Worm (Caenorhabditis elegans) whole organism, L1 larva: ENCODE data around the gene pgl-2.
A peak's percentile ranks its signal among the peaks of the same experiment; 100 is the strongest.

ENCODE experiments used
- C04F5.9 ChIP-seq: sonication (generic microtip); optimal IDR thresholded peaks from 2 replicates; lab custom pipeline; 2016; ENCODE audit warnings: missing genetic modification characterization, missing compliant biosample characterization
- C16A3.4 ChIP-seq: fragments of 150-350 bp; optimal IDR thresholded peaks from 2 replicates; lab custom pipeline; 2014; ENCODE audit warnings: missing biosample characterization, missing genetic modification characterization
- C34B4.2 ChIP-seq: sonication (generic microtip); optimal IDR thresholded peaks from 2 replicates; lab custom pipeline; 2017; ENCODE audit warnings: mild to moderate bottlenecking, missing genetic modification characterization, missing compliant biosample characterization
- Y116A8C.19 ChIP-seq: sonication (generic microtip); optimal IDR thresholded peaks from 2 replicates; lab custom pipeline; 2016; ENCODE audit warnings: missing compliant biosample characterization, missing genetic modification characterization, borderline replicate concordance
- alr-1 ChIP-seq: fragments of 200-800 bp; sonication (Bioruptor generic); optimal IDR thresholded peaks from 2 replicates; lab custom pipeline; 2018; ENCODE audit warnings: borderline replicate concordance, mild to moderate bottlenecking, missing genetic modification characterization, missing compliant biosample characterization
- aly-2 ChIP-seq: fragments of 150-350 bp; optimal IDR thresholded peaks from 2 replicates; lab custom pipeline; 2014; ENCODE audit warnings: missing biosample characterization, missing genetic modification characterization
- blmp-1 ChIP-seq: fragments of 150-350 bp; optimal IDR thresholded peaks from 2 replicates; lab custom pipeline; 2014; ENCODE audit warnings: missing biosample characterization, missing genetic modification characterization
- ceh-82 ChIP-seq, 3 experiments: fragments of 150-350 bp in 1 of 3; sonication (generic microtip) in 2 of 3; optimal IDR thresholded peaks; 2 replicates each; lab custom pipeline; 2014 to 2017; ENCODE audit warnings: missing biosample characterization in 3 of 3, missing genetic modification characterization in 3 of 3
- ceh-88 ChIP-seq: fragments of 200-800 bp; sonication (Bioruptor generic); IDR thresholded peaks from 2 replicates; pipeline ENCODE4 v1.3.6; 2022; ENCODE audit warnings: missing genetic modification characterization, missing compliant biosample characterization
- ceh-90 ChIP-seq: sonication (generic microtip); optimal IDR thresholded peaks from 2 replicates; lab custom pipeline; 2016; ENCODE audit warnings: missing genetic modification characterization, missing compliant biosample characterization
- dpl-1 ChIP-seq, 3 experiments: fragments of 150-350 bp in 2 of 3; sonication (generic microtip) in 1 of 3; optimal IDR thresholded peaks; 2 replicates each; lab custom pipeline; 2014 to 2017; ENCODE audit warnings: missing biosample characterization in 3 of 3, missing genetic modification characterization in 3 of 3, missing genetic modification reagents in 3 of 3
- dsc-1 ChIP-seq: sonication (generic microtip); optimal IDR thresholded peaks from 2 replicates; lab custom pipeline; 2016; ENCODE audit warnings: mild to moderate bottlenecking, missing genetic modification characterization, missing compliant biosample characterization
- efl-3 ChIP-seq: fragments of 200-800 bp; sonication (Bioruptor generic); optimal IDR thresholded peaks from 2 replicates; lab custom pipeline; 2018; ENCODE audit warnings: mild to moderate bottlenecking, missing genetic modification characterization, missing compliant biosample characterization
- egl-13 ChIP-seq: sonication (generic microtip); optimal IDR thresholded peaks from 2 replicates; lab custom pipeline; 2016; ENCODE audit warnings: missing genotype, missing genetic modification reagents, missing genetic modification characterization, missing compliant biosample characterization
- elt-3 ChIP-seq, 6 experiments: fragments of 150-350 bp in 1 of 6; sonication (generic microtip); optimal IDR thresholded peaks; 2 replicates each; lab custom pipeline; 2017 to 2018; ENCODE audit warnings: missing biosample characterization in 6 of 6, missing genetic modification characterization in 6 of 6, inconsistent platforms in 1 of 6
- grh-1 ChIP-seq: fragments of 200-800 bp; sonication (Bioruptor generic); IDR thresholded peaks from 2 replicates; pipeline ENCODE4 v1.3.6; 2022; ENCODE audit warnings: missing genetic modification reagents, missing genetic modification characterization, missing compliant biosample characterization
- hlh-4 ChIP-seq: sonication (generic microtip); optimal IDR thresholded peaks from 2 replicates; lab custom pipeline; 2016; ENCODE audit warnings: mild to moderate bottlenecking, missing genetic modification characterization, missing compliant biosample characterization
- lin-14 ChIP-seq: fragments of 200-800 bp; sonication (Bioruptor generic); optimal IDR thresholded peaks from 2 replicates; lab custom pipeline; 2018; ENCODE audit warnings: mild to moderate bottlenecking, missing genetic modification characterization, moderate library complexity, missing compliant biosample characterization
- lin-35 ChIP-seq, 2 experiments: fragments of 150-350 bp; optimal IDR thresholded peaks; 2 replicates each; lab custom pipeline; 2014; ENCODE audit warnings: missing biosample characterization in 2 of 2, missing genetic modification characterization in 2 of 2, missing genetic modification reagents in 2 of 2
- lin-39 ChIP-seq: fragments of 150-350 bp; optimal IDR thresholded peaks from 2 replicates; lab custom pipeline; 2014; ENCODE audit warnings: missing biosample characterization, missing genetic modification reagents, missing genetic modification characterization
- lsy-2 ChIP-seq, 2 experiments: fragments of 150-350 bp; optimal IDR thresholded peaks; 2 replicates each; lab custom pipeline; 2014; ENCODE audit warnings: missing biosample characterization in 2 of 2, missing genetic modification characterization in 2 of 2
- nhr-11 ChIP-seq: fragments of 150-350 bp; optimal IDR thresholded peaks from 2 replicates; lab custom pipeline; 2014; ENCODE audit warnings: missing biosample characterization, missing genetic modification characterization
- nhr-19 ChIP-seq: fragments of 200-800 bp; sonication (Bioruptor generic); conservative IDR thresholded peaks from 2 replicates; pipeline ENCODE4 v1.3.6; 2022; ENCODE audit warnings: missing genetic modification characterization, missing compliant biosample characterization
- nhr-28 ChIP-seq: fragments of 150-350 bp; optimal IDR thresholded peaks from 2 replicates; lab custom pipeline; 2014; ENCODE audit warnings: missing biosample characterization, missing genetic modification characterization
- nhr-71 ChIP-seq: sonication (generic microtip); optimal IDR thresholded peaks from 2 replicates; lab custom pipeline; 2016; ENCODE audit warnings: mild to moderate bottlenecking, missing genetic modification characterization, moderate library complexity, missing compliant biosample characterization
- nhr-84 ChIP-seq: sonication (generic microtip); optimal IDR thresholded peaks from 2 replicates; lab custom pipeline; 2017; ENCODE audit warnings: missing biosample characterization, missing genetic modification characterization
- nhr-85 ChIP-seq: sonication (generic microtip); peaks from one replicate; lab custom pipeline; 2016; ENCODE audit warnings: missing genetic modification characterization, inconsistent platforms, missing compliant biosample characterization
- nhr-90 ChIP-seq: sonication (generic microtip); optimal IDR thresholded peaks from 2 replicates; lab custom pipeline; 2016; ENCODE audit warnings: mild to moderate bottlenecking, missing genetic modification characterization, missing compliant biosample characterization; ENCODE audit not compliant: poor library complexity
- pqm-1 ChIP-seq: sonication (generic microtip); optimal IDR thresholded peaks from 3 replicates; lab custom pipeline; 2017; ENCODE audit warnings: missing biosample characterization, missing genetic modification characterization
- rnt-1 ChIP-seq: sonication (generic microtip); optimal IDR thresholded peaks from 2 replicates; lab custom pipeline; 2016; ENCODE audit warnings: mild to moderate bottlenecking, missing genetic modification characterization, moderate library complexity, missing compliant biosample characterization
- snu-23 ChIP-seq: sonication (generic microtip); optimal IDR thresholded peaks from 2 replicates; lab custom pipeline; 2016; ENCODE audit warnings: missing genetic modification characterization, missing compliant biosample characterization
- sox-4 ChIP-seq: sonication (generic microtip); optimal IDR thresholded peaks from 2 replicates; lab custom pipeline; 2016; ENCODE audit warnings: missing genetic modification characterization, missing compliant biosample characterization
- sptf-1 ChIP-seq: fragments of 150-350 bp; optimal IDR thresholded peaks from 2 replicates; lab custom pipeline; 2014; ENCODE audit warnings: missing biosample characterization, missing genetic modification characterization
- tlp-1 ChIP-seq: fragments of 150-350 bp; optimal IDR thresholded peaks from 2 replicates; lab custom pipeline; 2014; ENCODE audit warnings: missing biosample characterization, missing genetic modification characterization
- unc-130 ChIP-seq: fragments of 150-350 bp; optimal IDR thresholded peaks from 2 replicates; lab custom pipeline; 2017; ENCODE audit warnings: missing biosample characterization, missing genetic modification characterization, inconsistent platforms
- unc-98 ChIP-seq: fragments of 200-800 bp; sonication (Bioruptor generic); IDR thresholded peaks from 2 replicates; pipeline ENCODE4 v1.3.6; 2022; ENCODE audit warnings: missing genetic modification characterization, missing compliant biosample characterization
- xbp-1 ChIP-seq: sonication (generic microtip); optimal IDR thresholded peaks from 2 replicates; lab custom pipeline; 2016; ENCODE audit warnings: missing genetic modification characterization, missing compliant biosample characterization
- zag-1 ChIP-seq: fragments of 150-350 bp; optimal IDR thresholded peaks from 2 replicates; lab custom pipeline; 2014; ENCODE audit warnings: missing biosample characterization, missing genetic modification characterization
- ztf-4 ChIP-seq: fragments of 150-350 bp; optimal IDR thresholded peaks from 2 replicates; lab custom pipeline; 2014; ENCODE audit warnings: missing biosample characterization, missing genetic modification characterization

The pgl-2 gene

ce11 chrIII:8717231-8717694, 42.0 kb upstream of the pgl-2 start, which contains the start of gene mrpl-11 (continued):
- TF ChIP-seq C04F5.9 (tag; lab: Kevin White, UChicago) (no peak), pqm-1 (tag; lab: Kevin White, UChicago) (no peak), elt-3 (tag; optimal IDR thresholded peaks at IDR 0.05; lab: Kevin White, UChicago) (no peak), lsy-2 (tag; optimal IDR thresholded peaks at IDR 0.05; lab: Kevin White, UChicago) (peak in 1 of 2 experiments; percentile 45), sox-4 (no peak), nhr-84 (no peak), snu-23 (GFP tag; lab: Kevin White, UChicago) (peak; percentile 21), nhr-11 (tag; lab: Kevin White, UChicago) (no peak), unc-130 (tag; lab: Kevin White, UChicago) (no peak)

ce11 chrIII:8716084-8716483, 40.8 kb upstream of the pgl-2 start, which contains the start of gene B0303.14:
TSS of gene B0303.14 (minus strand) at chrIII:8716184.
- no peak for TF ChIP-seq unc-130 (tag; lab: Kevin White, UChicago)
- TF ChIP-seq C34B4.2 (tag; lab: Kevin White, UChicago), result no peak
- TF ChIP-seq nhr-28 (tag; lab: Kevin White, UChicago), result no peak
- no peak for TF ChIP-seq dsc-1 (tag; lab: Kevin White, UChicago)
- no peak for TF ChIP-seq zag-1 (tag; lab: Kevin White, UChicago)
- TF ChIP-seq elt-3 (tag; optimal IDR thresholded peaks at IDR 0.05; lab: Kevin White, UChicago), result no peak
- no peak for TF ChIP-seq grh-1 (GFP tag; lab: Robert Waterston, UW)
- TF ChIP-seq alr-1 (tag; lab: Kevin White, UChicago), result no peak
- TF ChIP-seq nhr-90, result no peak
- no peak for TF ChIP-seq sptf-1
- no peak for TF ChIP-seq ceh-90 (tag; lab: Kevin White, UChicago)
- no peak for TF ChIP-seq nhr-85 (tag; lab: Kevin White, UChicago)
- TF ChIP-seq ceh-82 (tag; optimal IDR thresholded peaks at IDR 0.05; lab: Kevin White, UChicago), result no peak
- TF ChIP-seq nhr-71 (tag; lab: Kevin White, UChicago), result no peak
- no peak for TF ChIP-seq dpl-1 (GFP tag; optimal IDR thresholded peaks at IDR 0.05; lab: Kevin White, UChicago)
- no peak for TF ChIP-seq ceh-88 (GFP tag; lab: Robert Waterston, UW)

- TF ChIP-seq elt-3 (tag; optimal IDR thresholded peaks at IDR 0.05; lab: Kevin White, UChicago) (peak in 2 of 6 experiments; percentile 1 to 59), ztf-4 (no peak), unc-98 (no peak), grh-1 (GFP tag; lab: Robert Waterston, UW) (no peak), lin-35 (GFP tag; optimal IDR thresholded peaks at IDR 0.05; lab: Kevin White, UChicago) (no peak), nhr-85 (tag; lab: Kevin White, UChicago) (no peak), blmp-1 (tag; lab: Kevin White, UChicago) (peak; percentile 54), Y116A8C.19 (tag; lab: Kevin White, UChicago) (no peak), tlp-1 (tag; lab: Kevin White, UChicago) (no peak), C04F5.9 (tag; lab: Kevin White, UChicago) (no peak), lin-14 (GFP tag; lab: Kevin White, UChicago) (peak; percentile 4)
Observed at ce11 chrIII:8712968-8713367, 37.7 kb upstream of the pgl-2 start.

ce11 chrIII:8710310-8710709, 35.1 kb upstream of the pgl-2 start, which contains the start of gene B0303.11:
TSS of gene B0303.11 (minus strand) at chrIII:8710410.
- TF ChIP-seq sox-4, result no peak
- no peak for TF ChIP-seq aly-2
- no peak for TF ChIP-seq efl-3 (GFP tag; lab: Kevin White, UChicago)
- no peak for TF ChIP-seq nhr-11 (tag; lab: Kevin White, UChicago)
- no peak for TF ChIP-seq C16A3.4 (tag; lab: Kevin White, UChicago)
- no peak for TF ChIP-seq lin-39 (tag; lab: Kevin White, UChicago)
- no peak for TF ChIP-seq rnt-1 (tag; lab: Kevin White, UChicago)
- no peak for TF ChIP-seq hlh-4 (tag; lab: Kevin White, UChicago)
- no peak for TF ChIP-seq xbp-1 (tag; lab: Kevin White, UChicago)
- no peak for TF ChIP-seq egl-13
- TF ChIP-seq nhr-85 (tag; lab: Kevin White, UChicago), result no peak
- TF ChIP-seq nhr-19 (GFP tag; lab: Robert Waterston, UW), result no peak
- no peak for TF ChIP-seq lin-35 (GFP tag; optimal IDR thresholded peaks at IDR 0.05; lab: Kevin White, UChicago)
